In the genomic region with DNA sequence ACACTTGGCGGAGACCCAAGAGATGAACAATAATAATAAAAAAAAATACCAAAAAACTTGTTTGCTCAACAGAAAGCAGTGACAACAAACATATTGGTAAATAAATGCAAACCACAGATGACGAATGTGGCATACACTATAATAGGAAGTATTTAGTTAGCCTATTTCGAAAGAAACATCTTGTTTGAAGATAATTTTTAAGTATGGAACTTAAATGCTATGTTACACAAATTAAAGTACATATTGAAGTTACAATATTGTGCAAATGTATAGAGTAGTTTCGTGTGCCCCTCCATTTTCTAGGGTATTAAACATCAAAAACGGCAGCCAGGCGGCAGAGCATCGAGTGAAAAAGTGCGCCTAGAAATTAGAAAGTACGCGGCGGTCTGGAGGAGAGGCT, we compare ENCODE assay signal across 1 fruit fly cellular context.
A peak's percentile ranks its signal among the peaks of the same experiment; 100 is the strongest.
TF ChIP-seq lines count a peak whose summit lies in the region.

No protein-coding gene starts in this region.

TF ChIP-seq in whole organism, embryonic, 481 proteins besides CTCF, POLR2A, EP300 and RAD21 (continued from another document and continues in another):
- peak; percentile 50; the same call in 1 of the 2 replicates for TF ChIP-seq Nf-YA (GFP tag; IDR thresholded peaks at IDR 0.05; lab: Robert Waterston, UW)
- TF ChIP-seq CG12299 (tag; optimal IDR thresholded peaks at IDR 0.05; lab: Kevin White, UChicago) = no peak
- no peak for TF ChIP-seq CG7987 (GFP tag; optimal IDR thresholded peaks at IDR 0.05; lab: Kevin White, UChicago)
- peak; percentile 76 for TF ChIP-seq Drgx (GFP tag; IDR thresholded peaks at IDR 0.05; lab: Robert Waterston, UW)
- peak in 1 of 2 experiments; percentile 73 for TF ChIP-seq Hr51 (GFP tag; optimal IDR thresholded peaks at IDR 0.05; lab: Kevin White, UChicago)
- TF ChIP-seq ara (GFP tag; IDR thresholded peaks at IDR 0.05; lab: Robert Waterston, UW) = peak; percentile 46; the same call in 1 of the 2 replicates
- no peak for TF ChIP-seq Rfx (GFP tag; IDR thresholded peaks at IDR 0.05; lab: Robert Waterston, UW)
- no peak for TF ChIP-seq Dip2 (GFP tag; IDR thresholded peaks at IDR 0.05; lab: Robert Waterston, UW)
- no peak for TF ChIP-seq repo (GFP tag; optimal IDR thresholded peaks at IDR 0.05; lab: Kevin White, UChicago)
- TF ChIP-seq hth (optimal IDR thresholded peaks at IDR 0.05; lab: Kevin White, UChicago) = no peak
- TF ChIP-seq gfzf (GFP tag; optimal IDR thresholded peaks at IDR 0.05; lab: Kevin White, UChicago) = no peak
- peak; percentile 59 for TF ChIP-seq bab2 (GFP tag; optimal IDR thresholded peaks at IDR 0.05; lab: Kevin White, UChicago)
- no peak for TF ChIP-seq toy (GFP tag; IDR thresholded peaks at IDR 0.05; lab: Robert Waterston, UW)
- TF ChIP-seq CkIIα-i1 (GFP tag; IDR thresholded peaks at IDR 0.05; lab: Robert Waterston, UW) = no peak
- TF ChIP-seq sqz (GFP tag; optimal IDR thresholded peaks at IDR 0.05; lab: Kevin White, UChicago) = peak; percentile 61
- TF ChIP-seq CG12219 (GFP tag; optimal IDR thresholded peaks at IDR 0.05; lab: Kevin White, UChicago) = peak; percentile 62
- no peak for TF ChIP-seq CG10543 (GFP tag; optimal IDR thresholded peaks at IDR 0.05; lab: Kevin White, UChicago)
- TF ChIP-seq CG2202 (tag; optimal IDR thresholded peaks at IDR 0.05; lab: Kevin White, UChicago) = peak; percentile 4
- no peak for TF ChIP-seq CG4730 (GFP tag; IDR thresholded peaks at IDR 0.05; lab: Robert Waterston, UW)
- TF ChIP-seq CG11723 (GFP tag; optimal IDR thresholded peaks at IDR 0.05; lab: Kevin White, UChicago) = peak; percentile 20
- peak; percentile 77 for TF ChIP-seq Blimp-1 (GFP tag; optimal IDR thresholded peaks at IDR 0.05; lab: Kevin White, UChicago)
- TF ChIP-seq GATAe (GFP tag; conservative IDR thresholded peaks at IDR 0.05; lab: Robert Waterston, UW) = no peak
- no peak for TF ChIP-seq lilli (GFP tag; optimal IDR thresholded peaks at IDR 0.05; lab: Kevin White, UChicago)
- no peak for TF ChIP-seq CG4424 (GFP tag; optimal IDR thresholded peaks at IDR 0.05; lab: Kevin White, UChicago)
- TF ChIP-seq Dad (GFP tag; optimal IDR thresholded peaks at IDR 0.05; lab: Kevin White, UChicago) = no peak
- no peak for TF ChIP-seq mam (GFP tag; optimal IDR thresholded peaks at IDR 0.05; lab: Kevin White, UChicago)
- no peak for TF ChIP-seq CG10431 (GFP tag; optimal IDR thresholded peaks at IDR 0.05; lab: Kevin White, UChicago)
- TF ChIP-seq CG8359 (GFP tag; optimal IDR thresholded peaks at IDR 0.05; lab: Kevin White, UChicago; ENCODE audit: borderline replicate concordance) = no peak
- TF ChIP-seq CG15269 (tag; optimal IDR thresholded peaks at IDR 0.05; lab: Kevin White, UChicago) = peak; percentile 59
- peak; percentile 76 for TF ChIP-seq CG1603 (tag; optimal IDR thresholded peaks at IDR 0.05; lab: Kevin White, UChicago)
- no peak for TF ChIP-seq Bdp1 (GFP tag; optimal IDR thresholded peaks at IDR 0.05; lab: Kevin White, UChicago)
- TF ChIP-seq wor (GFP tag; IDR thresholded peaks at IDR 0.05; lab: Robert Waterston, UW) = peak; percentile 49
- peak; percentile 54 for TF ChIP-seq nau (GFP tag; optimal IDR thresholded peaks at IDR 0.05; lab: Kevin White, UChicago)
- no peak for TF ChIP-seq ab (GFP tag; optimal IDR thresholded peaks at IDR 0.05; lab: Kevin White, UChicago)
- 0 out of 3 replicates have a peak, but pooled peaks have one; percentile 26 for TF ChIP-seq CG11695 (GFP tag; IDR thresholded peaks at IDR 0.05; lab: Robert Waterston, UW)
- no peak for TF ChIP-seq Ets97D (GFP tag; optimal IDR thresholded peaks at IDR 0.05; lab: Kevin White, UChicago)
- TF ChIP-seq ash1 (GFP tag; optimal IDR thresholded peaks at IDR 0.05; lab: Kevin White, UChicago) = no peak
- TF ChIP-seq CG32772 (GFP tag; IDR thresholded peaks at IDR 0.05; lab: Robert Waterston, UW) = 0 out of 2 replicates have a peak, but pooled peaks have one; percentile 42
- no peak for TF ChIP-seq CG13287 (GFP tag; IDR thresholded peaks at IDR 0.05; lab: Robert Waterston, UW; ENCODE audit: partially characterized antibody)
- no peak for TF ChIP-seq B-H2 (GFP tag; optimal IDR thresholded peaks at IDR 0.05; lab: Kevin White, UChicago)
- TF ChIP-seq Xbp1 (GFP tag; optimal IDR thresholded peaks at IDR 0.05; lab: Kevin White, UChicago) = peak; percentile 33
- peak; percentile 46; the same call in 1 of the 3 replicates for TF ChIP-seq ken (GFP tag; IDR thresholded peaks at IDR 0.05; lab: Robert Waterston, UW)
- no peak for TF ChIP-seq HmgD (GFP tag; optimal IDR thresholded peaks at IDR 0.05; lab: Kevin White, UChicago)
- no peak for TF ChIP-seq sim (GFP tag; IDR thresholded peaks at IDR 0.05; lab: Robert Waterston, UW)
- TF ChIP-seq sd (tag; optimal IDR thresholded peaks at IDR 0.05; lab: Kevin White, UChicago) = peak; percentile 20
- peak; percentile 78 for TF ChIP-seq CG2678 (tag; optimal IDR thresholded peaks at IDR 0.05; lab: Kevin White, UChicago)
- no peak for TF ChIP-seq CG5245 (GFP tag; optimal IDR thresholded peaks at IDR 0.05; lab: Kevin White, UChicago)
- TF ChIP-seq nmo (GFP tag; optimal IDR thresholded peaks at IDR 0.05; lab: Kevin White, UChicago) = peak; percentile 63
- no peak for TF ChIP-seq CG3163 (GFP tag; optimal IDR thresholded peaks at IDR 0.05; lab: Kevin White, UChicago)
- TF ChIP-seq vvl (GFP tag; IDR thresholded peaks at IDR 0.05; lab: Robert Waterston, UW) = peak; percentile 69
- TF ChIP-seq CG34422 (GFP tag; IDR thresholded peaks at IDR 0.05; lab: Robert Waterston, UW) = no peak
- no peak for TF ChIP-seq CG1832 (GFP tag; optimal IDR thresholded peaks at IDR 0.05; lab: Kevin White, UChicago)
- TF ChIP-seq dmrt99B (tag; optimal IDR thresholded peaks at IDR 0.05; lab: Kevin White, UChicago) = peak; percentile 86
- no peak for TF ChIP-seq stwl (tag; optimal IDR thresholded peaks at IDR 0.05; lab: Kevin White, UChicago)
- TF ChIP-seq Dbx (GFP tag; IDR thresholded peaks at IDR 0.05; lab: Robert Waterston, UW) = no peak
- TF ChIP-seq lola (GFP tag; optimal IDR thresholded peaks at IDR 0.05; lab: Kevin White, UChicago) = peak in 1 of 3 experiments; percentile 19
- TF ChIP-seq CG10274 (GFP tag; optimal IDR thresholded peaks at IDR 0.05; lab: Kevin White, UChicago) = no peak
- TF ChIP-seq en (GFP tag; optimal IDR thresholded peaks at IDR 0.05; lab: Kevin White, UChicago) = no peak
- TF ChIP-seq CG17385 (GFP tag; optimal IDR thresholded peaks at IDR 0.05; lab: Kevin White, UChicago) = peak; percentile 59
- TF ChIP-seq CG10209 (GFP tag; optimal IDR thresholded peaks at IDR 0.05; lab: Kevin White, UChicago) = peak; percentile 40
- TF ChIP-seq CG7556 (GFP tag; optimal IDR thresholded peaks at IDR 0.05; lab: Kevin White, UChicago) = peak; percentile 41
- no peak for TF ChIP-seq fru (optimal IDR thresholded peaks at IDR 0.05; lab: Kevin White, UChicago)
- TF ChIP-seq BtbVII (GFP tag; optimal IDR thresholded peaks at IDR 0.05; lab: Kevin White, UChicago) = peak; percentile 24
- peak in 1 of 2 experiments; percentile 41 for TF ChIP-seq dpn (GFP tag; optimal IDR thresholded peaks at IDR 0.05; lab: Kevin White, UChicago)
- no peak for TF ChIP-seq ato (GFP tag; IDR thresholded peaks at IDR 0.05; lab: Robert Waterston, UW; ENCODE audit: partially characterized antibody)
- TF ChIP-seq CG15479 (GFP tag; optimal IDR thresholded peaks at IDR 0.05; lab: Kevin White, UChicago) = no peak
- TF ChIP-seq Hmx (GFP tag; optimal IDR thresholded peaks at IDR 0.05; lab: Kevin White, UChicago) = no peak
- TF ChIP-seq Six4 (GFP tag; optimal IDR thresholded peaks at IDR 0.05; lab: Kevin White, UChicago) = peak; percentile 45
- TF ChIP-seq z (GFP tag; IDR thresholded peaks at IDR 0.05; lab: Robert Waterston, UW) = no peak
- TF ChIP-seq CG9876 (GFP tag; optimal IDR thresholded peaks at IDR 0.05; lab: Kevin White, UChicago) = no peak
- no peak for TF ChIP-seq p53 (GFP tag; optimal IDR thresholded peaks at IDR 0.05; lab: Kevin White, UChicago)
- TF ChIP-seq E2f2 (GFP tag; IDR thresholded peaks at IDR 0.05; lab: Robert Waterston, UW) = no peak
- TF ChIP-seq tx (GFP tag; optimal IDR thresholded peaks at IDR 0.05; lab: Kevin White, UChicago) = no peak
- TF ChIP-seq yki (optimal IDR thresholded peaks at IDR 0.05; lab: Kevin White, UChicago) = no peak
- TF ChIP-seq amos (GFP tag; IDR thresholded peaks at IDR 0.05; lab: Robert Waterston, UW; ENCODE audit: partially characterized antibody) = no peak
- no peak for TF ChIP-seq CG8290 (GFP tag; optimal IDR thresholded peaks at IDR 0.05; lab: Kevin White, UChicago)
- TF ChIP-seq CG8290 (tag; optimal IDR thresholded peaks at IDR 0.05; lab: Kevin White, UChicago) = peak in 1 of 2 experiments; percentile 61
- no peak for TF ChIP-seq cas (GFP tag; IDR thresholded peaks at IDR 0.05; lab: Robert Waterston, UW)
- no peak for TF ChIP-seq MBD-R2 (GFP tag; IDR thresholded peaks at IDR 0.05; lab: Robert Waterston, UW)
- no peak for TF ChIP-seq dimm (GFP tag; IDR thresholded peaks at IDR 0.05; lab: Robert Waterston, UW)
- no peak for TF ChIP-seq Vsx1 (GFP tag; optimal IDR thresholded peaks at IDR 0.05; lab: Kevin White, UChicago)
- TF ChIP-seq CG30431 (GFP tag; optimal IDR thresholded peaks at IDR 0.05; lab: Kevin White, UChicago) = no peak
- TF ChIP-seq CG13123 (GFP tag; optimal IDR thresholded peaks at IDR 0.05; lab: Kevin White, UChicago) = no peak
- no peak for TF ChIP-seq luna (GFP tag; optimal IDR thresholded peaks at IDR 0.05; lab: Kevin White, UChicago)
- 0 out of 3 replicates have a peak, but pooled peaks have one; percentile 21 for TF ChIP-seq H15 (GFP tag; IDR thresholded peaks at IDR 0.05; lab: Robert Waterston, UW)
- no peak for TF ChIP-seq nom (GFP tag; optimal IDR thresholded peaks at IDR 0.05; lab: Kevin White, UChicago)
- TF ChIP-seq Taf1 (GFP tag; IDR thresholded peaks at IDR 0.05; lab: Robert Waterston, UW) = no peak
- TF ChIP-seq CG7745 (tag; optimal IDR thresholded peaks at IDR 0.05; lab: Kevin White, UChicago) = no peak
- peak; percentile 42; the same call in 1 of the 2 replicates for TF ChIP-seq E2f1 (GFP tag; IDR thresholded peaks at IDR 0.05; lab: Robert Waterston, UW)
- TF ChIP-seq crc (GFP tag; optimal IDR thresholded peaks at IDR 0.05; lab: Kevin White, UChicago) = no peak
- no peak for TF ChIP-seq usp (GFP tag; optimal IDR thresholded peaks at IDR 0.05; lab: Kevin White, UChicago)
- no peak for TF ChIP-seq CG16813 (GFP tag; IDR thresholded peaks at IDR 0.05; lab: Robert Waterston, UW; ENCODE audit: partially characterized antibody)
- no peak for TF ChIP-seq D19B (GFP tag; optimal IDR thresholded peaks at IDR 0.05; lab: Kevin White, UChicago)
- no peak for TF ChIP-seq Poxn (GFP tag; IDR thresholded peaks at IDR 0.05; lab: Robert Waterston, UW)
- no peak for TF ChIP-seq sr (GFP tag; IDR thresholded peaks at IDR 0.05; lab: Robert Waterston, UW)
- TF ChIP-seq salm (tag; optimal IDR thresholded peaks at IDR 0.05; lab: Kevin White, UChicago) = peak; percentile 11
- no peak for TF ChIP-seq pzg (GFP tag; optimal IDR thresholded peaks at IDR 0.05; lab: Kevin White, UChicago)
- TF ChIP-seq CG11398 (GFP tag; optimal IDR thresholded peaks at IDR 0.05; lab: Kevin White, UChicago) = no peak
- TF ChIP-seq sens (GFP tag; lab: Kevin White, UChicago) = peak; percentile 92
- TF ChIP-seq nerfin-1 (tag; optimal IDR thresholded peaks at IDR 0.05; lab: Kevin White, UChicago) = peak; percentile 52
- TF ChIP-seq Elba2 (GFP tag; optimal IDR thresholded peaks at IDR 0.05; lab: Kevin White, UChicago) = no peak
- no peak for TF ChIP-seq corto (GFP tag; optimal IDR thresholded peaks at IDR 0.05; lab: Kevin White, UChicago)
- no peak for TF ChIP-seq CG9609 (GFP tag; optimal IDR thresholded peaks at IDR 0.05; lab: Kevin White, UChicago)
- no peak for TF ChIP-seq Kr (GFP tag; optimal IDR thresholded peaks at IDR 0.05; lab: Kevin White, UChicago)
- TF ChIP-seq pum (GFP tag; optimal IDR thresholded peaks at IDR 0.05; lab: Kevin White, UChicago) = peak; percentile 20
- TF ChIP-seq CG17568 (GFP tag; optimal IDR thresholded peaks at IDR 0.05; lab: Kevin White, UChicago) = peak; percentile 40
- TF ChIP-seq cwo (GFP tag; optimal IDR thresholded peaks at IDR 0.05; lab: Kevin White, UChicago) = no peak
- peak; percentile 82 for TF ChIP-seq Ets65A (GFP tag; lab: Kevin White, UChicago)
- TF ChIP-seq CG31388 (GFP tag; optimal IDR thresholded peaks at IDR 0.05; lab: Kevin White, UChicago) = no peak
- peak; percentile 65 for TF ChIP-seq fd96Cb (tag; optimal IDR thresholded peaks at IDR 0.05; lab: Kevin White, UChicago)
- TF ChIP-seq ATbp (GFP tag; optimal IDR thresholded peaks at IDR 0.05; lab: Kevin White, UChicago) = peak; percentile 85
- no peak for TF ChIP-seq cg (GFP tag; optimal IDR thresholded peaks at IDR 0.05; lab: Kevin White, UChicago)
- no peak for TF ChIP-seq CG9797 (GFP tag; optimal IDR thresholded peaks at IDR 0.05; lab: Kevin White, UChicago)
- TF ChIP-seq CG2889 (GFP tag; IDR thresholded peaks at IDR 0.05; lab: Robert Waterston, UW) = no peak
- TF ChIP-seq az2 (GFP tag; optimal IDR thresholded peaks at IDR 0.05; lab: Kevin White, UChicago) = peak; percentile 17
- TF ChIP-seq CG18619 (GFP tag; optimal IDR thresholded peaks at IDR 0.05; lab: Kevin White, UChicago) = peak; percentile 13
- no peak for TF ChIP-seq tio (GFP tag; optimal IDR thresholded peaks at IDR 0.05; lab: Kevin White, UChicago)
- no peak for TF ChIP-seq Sin3A (optimal IDR thresholded peaks at IDR 0.05; lab: Kevin White, UChicago)
- TF ChIP-seq TFAM (GFP tag; optimal IDR thresholded peaks at IDR 0.05; lab: Kevin White, UChicago) = no peak
- TF ChIP-seq CG17829 (tag; optimal IDR thresholded peaks at IDR 0.05; lab: Kevin White, UChicago) = peak; percentile 27
- peak; percentile 62 for TF ChIP-seq gsb-n (tag; optimal IDR thresholded peaks at IDR 0.05; lab: Kevin White, UChicago)
- peak; percentile 19; the same call in 1 of the 2 replicates for TF ChIP-seq CG10321 (GFP tag; IDR thresholded peaks at IDR 0.05; lab: Robert Waterston, UW)
- TF ChIP-seq B-H1 (GFP tag; IDR thresholded peaks at IDR 0.05; lab: Robert Waterston, UW) = no peak
- TF ChIP-seq CG8089 (GFP tag; optimal IDR thresholded peaks at IDR 0.05; lab: Kevin White, UChicago) = no peak
- TF ChIP-seq zfh1 (GFP tag; IDR thresholded peaks at IDR 0.05; lab: Robert Waterston, UW) = 0 out of 3 replicates have a peak, but pooled peaks have one; percentile 32
- TF ChIP-seq Hr39 (optimal IDR thresholded peaks at IDR 0.05; lab: Kevin White, UChicago) = no peak
- no peak for TF ChIP-seq inv (GFP tag; IDR thresholded peaks at IDR 0.05; lab: Robert Waterston, UW; ENCODE audit: partially characterized antibody)
- TF ChIP-seq Ssrp (tag; optimal IDR thresholded peaks at IDR 0.05; lab: Kevin White, UChicago) = peak; percentile 50
- TF ChIP-seq CG12769 (tag; optimal IDR thresholded peaks at IDR 0.05; lab: Kevin White, UChicago) = peak; percentile 30
- TF ChIP-seq CrebB (tag; optimal IDR thresholded peaks at IDR 0.05; lab: Kevin White, UChicago) = no peak
